Worm (Caenorhabditis elegans) whole organism, mixed stage, embryonic: ENCODE results near the gene nhr-86.

ENCODE experiments used
- ceh-43 ChIP-seq: fragments of 200-800 bp; sonication (Bioruptor generic); optimal IDR thresholded peaks from 2 replicates; lab custom pipeline; 2018; ENCODE audit warnings: mild to moderate bottlenecking, missing genetic modification characterization, moderate library complexity, missing compliant biosample characterization
- elt-1 ChIP-seq: sonication (generic microtip); optimal IDR thresholded peaks from 2 replicates; lab custom pipeline; 2017; ENCODE audit warnings: missing genetic modification characterization, mild to moderate bottlenecking, missing compliant biosample characterization, antibody characterized with exemption, moderate library complexity, borderline replicate concordance; ENCODE audit not compliant: insufficient read depth
- flh-1 ChIP-seq: fragments of 200-800 bp; sonication (Bioruptor generic); optimal IDR thresholded peaks from 2 replicates; lab custom pipeline; 2018; ENCODE audit warnings: mild to moderate bottlenecking, missing genetic modification characterization, moderate library complexity, missing compliant biosample characterization
- lin-13 ChIP-seq: fragments of 150-350 bp; optimal IDR thresholded peaks from 2 replicates; lab custom pipeline; 2014; ENCODE audit warnings: missing biosample characterization, missing genetic modification characterization
- lsy-2 ChIP-seq: fragments of 150-350 bp; optimal IDR thresholded peaks from 2 replicates; lab custom pipeline; 2014; ENCODE audit warnings: missing biosample characterization, missing genetic modification characterization
- mep-1 ChIP-seq: fragments of 150-350 bp; optimal IDR thresholded peaks from 2 replicates; lab custom pipeline; 2017; ENCODE audit warnings: missing biosample characterization, missing genetic modification reagents, missing genetic modification characterization, inconsistent platforms
- nhr-28 ChIP-seq: fragments of 150-350 bp; optimal IDR thresholded peaks from 2 replicates; lab custom pipeline; 2014; ENCODE audit warnings: missing biosample characterization, missing genetic modification characterization
- snpc-4 ChIP-seq: fragments of 150-350 bp; optimal IDR thresholded peaks from 2 replicates; lab custom pipeline; 2014; ENCODE audit warnings: missing biosample characterization, missing genetic modification characterization
- unc-39 ChIP-seq: fragments of 150-350 bp; optimal IDR thresholded peaks from 2 replicates; lab custom pipeline; 2014; ENCODE audit warnings: missing biosample characterization, missing genetic modification characterization
- unc-62 ChIP-seq: fragments of 150-350 bp; optimal IDR thresholded peaks from 2 replicates; lab custom pipeline; 2014; ENCODE audit warnings: missing biosample characterization, missing genetic modification reagents, missing genetic modification characterization

DNA sequence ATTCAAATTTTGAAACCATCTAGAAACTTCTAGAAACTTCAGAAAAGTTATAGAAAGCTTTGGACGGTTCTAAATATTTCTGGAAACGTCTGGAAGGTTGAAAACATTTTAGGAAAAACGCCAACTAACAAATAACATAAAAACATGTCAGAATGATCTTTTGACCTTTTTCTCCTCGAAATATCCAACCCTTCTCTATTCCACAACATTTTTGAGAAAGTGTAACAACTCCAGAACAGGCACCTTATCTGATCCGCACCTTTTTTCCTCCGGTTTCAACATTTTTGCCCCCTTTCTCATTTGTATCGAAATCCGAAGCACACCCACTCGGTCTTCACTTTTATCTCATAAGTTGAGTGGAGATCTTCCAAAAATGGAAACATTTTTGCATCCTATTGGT lies 43.7 kb upstream of the nhr-86 start, which contains the start of gene F22F7.3:
- TF ChIP-seq snpc-4 (tag; lab: Kevin White, UChicago) (no peak), ceh-43 (GFP tag; lab: Kevin White, UChicago) (no peak), nhr-28 (tag; lab: Kevin White, UChicago) (no peak), elt-1 (tag; lab: Kevin White, UChicago) (no peak), lsy-2 (tag; lab: Kevin White, UChicago) (no peak), flh-1 (GFP tag; lab: Kevin White, UChicago) (no peak), mep-1 (tag; lab: Kevin White, UChicago) (no peak), lin-13 (tag; lab: Kevin White, UChicago) (no peak), unc-62 (no peak), unc-39 (tag; lab: Kevin White, UChicago) (no peak)
